Fruit fly (Drosophila melanogaster) whole organism, embryonic: ENCODE measurements around the gene ND-PDSW.
A peak's percentile ranks its signal among the peaks of the same experiment; 100 is the strongest.

Source experiments
- Abd-B ChIP-seq: fragments of 200-800 bp; sonication (Bioruptor generic); optimal IDR thresholded peaks from 2 replicates; lab custom pipeline; 2018; ENCODE audit warnings: missing biosample characterization, mild to moderate bottlenecking, missing genetic modification characterization, moderate library complexity
- Asciz ChIP-seq: fragments of 200-800 bp; sonication (Bioruptor generic); optimal IDR thresholded peaks from 2 replicates; lab custom pipeline; 2017; ENCODE audit warnings: missing biosample characterization, mild to moderate bottlenecking, missing genetic modification characterization, missing genetic modification reagents
- B-H1 ChIP-seq: fragments of 200-800 bp; sonication (Bioruptor generic); IDR thresholded peaks from 3 replicates; pipeline ENCODE4 v1.3.6; 2022; ENCODE audit warnings: missing biosample characterization, missing genetic modification characterization
- CG10565 ChIP-seq: fragments of 200-800 bp; sonication (Bioruptor generic); optimal IDR thresholded peaks from 3 replicates; lab custom pipeline; 2016; ENCODE audit warnings: missing biosample characterization, mild to moderate bottlenecking, missing genetic modification characterization
- CG11560 ChIP-seq: fragments of 200-800 bp; sonication (Bioruptor generic); IDR thresholded peaks from 3 replicates; pipeline ENCODE4 v1.3.6; 2022; ENCODE audit warnings: missing biosample characterization, missing genetic modification characterization
- CG12236 ChIP-seq: fragments of 200-800 bp; sonication (Bioruptor generic); optimal IDR thresholded peaks from 2 replicates; lab custom pipeline; 2016; ENCODE audit warnings: missing biosample characterization, missing genetic modification characterization
- CG13287 ChIP-seq: fragments of 200-800 bp; sonication (Bioruptor generic); IDR thresholded peaks from 2 replicates; pipeline ENCODE4 v1.3.6; 2022; ENCODE audit warnings: missing biosample characterization, missing genetic modification characterization; ENCODE audit not compliant: partially characterized antibody
- CG13424 ChIP-seq: fragments of 200-800 bp; sonication (Bioruptor generic); optimal IDR thresholded peaks from 2 replicates; lab custom pipeline; 2019; ENCODE audit warnings: missing biosample characterization, mild to moderate bottlenecking, missing genetic modification characterization, moderate library complexity
- CG1647 ChIP-seq: fragments of 200-800 bp; sonication (Bioruptor generic); optimal IDR thresholded peaks from 3 replicates; lab custom pipeline; 2016; ENCODE audit warnings: missing biosample characterization, missing genetic modification characterization
- CG16815 ChIP-seq: fragments of 200-800 bp; sonication (Bioruptor generic); optimal IDR thresholded peaks from 3 replicates; lab custom pipeline; 2017; ENCODE audit warnings: missing biosample characterization, mild to moderate bottlenecking, missing genetic modification characterization
- CG17612 ChIP-seq: fragments of 200-800 bp; sonication (Bioruptor generic); IDR thresholded peaks from 2 replicates; pipeline ENCODE4 v1.3.6; 2022; ENCODE audit warnings: missing biosample characterization, missing genetic modification characterization
- CG18599 ChIP-seq: fragments of 200-800 bp; sonication (Bioruptor generic); optimal IDR thresholded peaks from 3 replicates; lab custom pipeline; 2017; ENCODE audit warnings: missing biosample characterization, missing genetic modification characterization, mild to moderate bottlenecking, moderate library complexity, missing genetic modification reagents
- CG18619 ChIP-seq: fragments of 200-800 bp; sonication (Bioruptor generic); optimal IDR thresholded peaks from 3 replicates; lab custom pipeline; 2017; ENCODE audit warnings: missing biosample characterization, mild to moderate bottlenecking, missing genetic modification characterization
- CG30403 ChIP-seq: fragments of 200-800 bp; sonication (Bioruptor generic); optimal IDR thresholded peaks from 3 replicates; lab custom pipeline; 2016; ENCODE audit warnings: missing biosample characterization, missing genetic modification characterization
- CG34422 ChIP-seq: fragments of 200-800 bp; sonication (Bioruptor generic); IDR thresholded peaks from 3 replicates; pipeline ENCODE4 v1.3.6; 2022; ENCODE audit warnings: missing biosample characterization, missing genetic modification characterization
- CG3726 ChIP-seq: fragments of 200-800 bp; sonication (Bioruptor generic); IDR thresholded peaks from 3 replicates; pipeline ENCODE4, ENCODE4 v1.3.6; 2022; ENCODE audit warnings: missing biosample characterization, missing genetic modification characterization
- CG7556 ChIP-seq: fragments of 200-800 bp; sonication (Bioruptor generic); optimal IDR thresholded peaks from 2 replicates; lab custom pipeline; 2017; ENCODE audit warnings: missing biosample characterization, mild to moderate bottlenecking, missing genetic modification characterization
- CG7745 ChIP-seq: fragments of 200-800 bp; sonication (Bioruptor generic); optimal IDR thresholded peaks from 2 replicates; lab custom pipeline; 2018; ENCODE audit warnings: missing biosample characterization, mild to moderate bottlenecking, missing genetic modification characterization, moderate library complexity
- CG7928 ChIP-seq: fragments of 200-800 bp; sonication (Bioruptor generic); optimal IDR thresholded peaks from 2 replicates; lab custom pipeline; 2017; ENCODE audit warnings: missing biosample characterization, mild to moderate bottlenecking, missing genetic modification characterization
- CG8290 ChIP-seq, 3 experiments: fragments of 200-800 bp; sonication (Bioruptor generic); optimal IDR thresholded peaks; 2 replicates each; lab custom pipeline; 2016 to 2019; ENCODE audit warnings: missing biosample characterization in 3 of 3, missing genetic modification characterization in 3 of 3, mild to moderate bottlenecking in 2 of 3, moderate library complexity in 1 of 3
- CG9609 ChIP-seq: fragments of 200-800 bp; sonication (Bioruptor generic); optimal IDR thresholded peaks from 3 replicates; lab custom pipeline; 2016; ENCODE audit warnings: missing biosample characterization, missing genetic modification characterization
- CG9727 ChIP-seq: fragments of 200-800 bp; sonication (Bioruptor generic); optimal IDR thresholded peaks from 3 replicates; lab custom pipeline; 2017; ENCODE audit warnings: missing biosample characterization, mild to moderate bottlenecking, missing genetic modification characterization
- CG9817 ChIP-seq: fragments of 200-800 bp; sonication (Bioruptor generic); optimal IDR thresholded peaks from 2 replicates; lab custom pipeline; 2018; ENCODE audit warnings: missing biosample characterization, mild to moderate bottlenecking, missing genetic modification characterization, moderate library complexity
- Chrac-16 ChIP-seq: fragments of 200-800 bp; sonication (Bioruptor generic); optimal IDR thresholded peaks from 3 replicates; lab custom pipeline; 2016; ENCODE audit warnings: missing biosample characterization, missing genetic modification characterization
- Hmr ChIP-seq: fragments of 200-800 bp; sonication (Bioruptor generic); optimal IDR thresholded peaks from 3 replicates; lab custom pipeline; 2017; ENCODE audit warnings: mild to moderate bottlenecking, missing biosample characterization, missing genetic modification reagents, missing genetic modification characterization
- Hmx ChIP-seq: fragments of 200-800 bp; sonication (Bioruptor generic); optimal IDR thresholded peaks from 2 replicates; lab custom pipeline; 2016; ENCODE audit warnings: missing biosample characterization, missing genetic modification characterization
- Hr39 ChIP-seq: fragments of >200 bp; optimal IDR thresholded peaks from 2 replicates; lab custom pipeline; 2017
- Hsf ChIP-seq: fragments of 200-800 bp; sonication (Bioruptor generic); optimal IDR thresholded peaks from 3 replicates; lab custom pipeline; 2016; ENCODE audit warnings: missing biosample characterization, missing genetic modification characterization
- Mad ChIP-seq: fragments of 200-800 bp; sonication (Bioruptor generic); optimal IDR thresholded peaks from 2 replicates; lab custom pipeline; 2016; ENCODE audit warnings: missing biosample characterization, missing genetic modification characterization
- Med ChIP-seq: fragments of 200-800 bp; sonication (Bioruptor generic); peaks from one replicate; lab custom pipeline; 2016; ENCODE audit warnings: missing biosample characterization, missing genetic modification characterization, mild to moderate bottlenecking, inconsistent platforms, moderate library complexity
- Mrtf ChIP-seq: fragments of 200-800 bp; sonication (Bioruptor generic); IDR thresholded peaks from 3 replicates; pipeline ENCODE4 v1.3.6; 2022; ENCODE audit warnings: missing biosample characterization, missing genetic modification characterization
- Poxn ChIP-seq: fragments of 200-800 bp; sonication (Bioruptor generic); IDR thresholded peaks from 2 replicates; pipeline ENCODE4 v1.3.6; 2022; ENCODE audit warnings: missing biosample characterization, missing genetic modification characterization
- Rx ChIP-seq: fragments of 200-800 bp; sonication (Bioruptor generic); IDR thresholded peaks from 2 replicates; pipeline ENCODE4 v1.3.6; 2022; ENCODE audit warnings: missing biosample characterization, missing genetic modification characterization
- Ssrp ChIP-seq: fragments of 200-800 bp; sonication (Bioruptor generic); optimal IDR thresholded peaks from 2 replicates; lab custom pipeline; 2018; ENCODE audit warnings: missing biosample characterization, mild to moderate bottlenecking, missing genetic modification characterization, moderate library complexity
- Stat92E ChIP-seq, 3 experiments: fragments of >200 bp in 2 of 3; fragments of 200-800 bp in 1 of 3; sonication (Bioruptor generic) in 1 of 3; optimal IDR thresholded peaks; 2 replicates each; lab custom pipeline; 2017 to 2019; ENCODE audit warnings: missing biosample characterization in 3 of 3, missing genetic modification characterization in 3 of 3, mild to moderate bottlenecking in 1 of 3, moderate library complexity in 1 of 3
- Trl ChIP-seq, 3 experiments: fragments of >200 bp in 2 of 3; fragments of 200-800 bp in 1 of 3; sonication (Bioruptor generic) in 1 of 3; optimal IDR thresholded peaks; 2 replicates in 1 of 3; 3 replicates in 2 of 3; lab custom pipeline; 2016 to 2017; ENCODE audit warnings: missing biosample characterization in 1 of 3, missing genetic modification characterization in 1 of 3
- btn ChIP-seq: fragments of 200-800 bp; sonication (Bioruptor generic); optimal IDR thresholded peaks from 2 replicates; lab custom pipeline; 2016; ENCODE audit warnings: missing biosample characterization, missing genetic modification characterization
- ems ChIP-seq: fragments of 200-800 bp; sonication (Bioruptor generic); optimal IDR thresholded peaks from 3 replicates; lab custom pipeline; 2016; ENCODE audit warnings: missing biosample characterization, missing genetic modification characterization
- gfzf ChIP-seq: fragments of 200-800 bp; sonication (Bioruptor generic); optimal IDR thresholded peaks from 2 replicates; lab custom pipeline; 2016; ENCODE audit warnings: missing biosample characterization, mild to moderate bottlenecking, missing genetic modification characterization, moderate library complexity
- grau ChIP-seq: fragments of 200-800 bp; optimal IDR thresholded peaks from 3 replicates; lab custom pipeline; 2019; ENCODE audit warnings: missing biosample characterization, mild to moderate bottlenecking, missing genetic modification characterization, moderate library complexity
- ind ChIP-seq: fragments of 200-800 bp; sonication (Bioruptor generic); optimal IDR thresholded peaks from 3 replicates; lab custom pipeline; 2016; ENCODE audit warnings: missing biosample characterization, missing genetic modification characterization
- insv ChIP-seq, 2 experiments: fragments of 200-800 bp; sonication (Bioruptor generic); optimal IDR thresholded peaks; 3 replicates each; lab custom pipeline; 2016 to 2018; ENCODE audit warnings: missing biosample characterization in 2 of 2, missing genetic modification characterization in 2 of 2
- mirr ChIP-seq: fragments of 200-800 bp; sonication (Bioruptor generic); optimal IDR thresholded peaks from 3 replicates; lab custom pipeline; 2018; ENCODE audit warnings: missing biosample characterization, mild to moderate bottlenecking, missing genetic modification characterization
- pum ChIP-seq: fragments of 200-800 bp; sonication (Bioruptor generic); optimal IDR thresholded peaks from 2 replicates; lab custom pipeline; 2016; ENCODE audit warnings: missing biosample characterization, missing genetic modification characterization
- salm ChIP-seq: fragments of 200-800 bp; sonication (Bioruptor generic); optimal IDR thresholded peaks from 2 replicates; lab custom pipeline; 2018; ENCODE audit warnings: missing biosample characterization, mild to moderate bottlenecking, missing genetic modification characterization
- schlank ChIP-seq: fragments of 200-800 bp; sonication (Bioruptor generic); optimal IDR thresholded peaks from 2 replicates; lab custom pipeline; 2018; ENCODE audit warnings: missing biosample characterization, mild to moderate bottlenecking, missing genetic modification characterization
- sob ChIP-seq: fragments of 200-800 bp; sonication (Bioruptor generic); IDR thresholded peaks from 2 replicates; pipeline ENCODE4 v1.3.6; 2022; ENCODE audit warnings: missing biosample characterization, missing genetic modification characterization
- tgo ChIP-seq: fragments of 200-800 bp; sonication (Bioruptor generic); IDR thresholded peaks from 3 replicates; pipeline ENCODE4 v1.3.6; 2022; ENCODE audit warnings: missing biosample characterization, missing genetic modification characterization
- zfh1 ChIP-seq: fragments of 200-800 bp; sonication (Bioruptor generic); IDR thresholded peaks from 3 replicates; pipeline ENCODE4 v1.3.6; 2022; ENCODE audit warnings: missing biosample characterization, missing genetic modification characterization

Gene ND-PDSW

DNA sequence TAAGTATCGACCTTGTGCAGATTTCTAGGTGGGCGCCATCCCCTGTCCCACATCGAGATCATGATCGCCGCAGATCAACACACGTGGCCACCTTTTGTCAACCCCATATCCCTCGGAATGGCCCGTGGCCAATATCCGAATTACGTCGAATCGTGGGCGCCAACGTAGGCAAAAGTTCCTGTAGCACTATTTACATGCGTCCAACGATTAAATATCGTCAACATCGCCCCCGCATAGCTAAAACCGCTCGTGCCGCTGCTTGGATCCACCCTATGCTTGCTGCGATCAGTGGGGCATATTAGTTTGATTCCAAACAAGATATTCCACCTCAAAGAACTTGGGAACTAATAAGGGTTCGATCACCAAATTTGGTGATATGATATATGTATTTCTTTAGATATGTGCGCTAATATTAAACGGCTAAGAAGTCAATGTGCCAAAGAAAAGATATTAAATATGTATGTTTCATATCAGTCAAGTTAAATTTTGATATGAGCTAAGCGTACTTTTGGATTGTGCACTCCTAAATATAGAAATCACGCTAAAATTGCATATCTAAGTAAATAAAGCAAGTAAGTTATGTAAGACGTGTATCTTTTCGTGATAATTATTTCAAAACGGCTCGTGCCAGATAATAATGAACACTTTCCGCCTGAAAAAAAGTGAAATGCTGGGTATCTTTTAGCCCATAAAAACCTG is 11.2 kb downstream of the ND-PDSW start (continued):
- TF ChIP-seq Ssrp (tag; lab: Kevin White, UChicago), result peak; percentile 33
- TF ChIP-seq CG34422, result 0 out of 3 replicates have a peak, but pooled peaks have one; percentile 2
- no peak for TF ChIP-seq CG11560 (tag; lab: Robert Waterston, UW)
- no peak for TF ChIP-seq Poxn
- TF ChIP-seq Hr39 (lab: Kevin White, UChicago), result no peak
- TF ChIP-seq CG9609 (GFP tag; lab: Kevin White, UChicago), result peak; percentile 44
- peak; percentile 15 for TF ChIP-seq CG18599 (GFP tag; lab: Kevin White, UChicago)
- TF ChIP-seq salm, result no peak
- no peak for TF ChIP-seq CG13287 (GFP tag; lab: Robert Waterston, UW)
- no peak for TF ChIP-seq CG7745 (tag; lab: Kevin White, UChicago)
- TF ChIP-seq gfzf, result no peak
- TF ChIP-seq Hmr (GFP tag; lab: Kevin White, UChicago), result peak; percentile 28
- peak; percentile 15 for TF ChIP-seq ind (GFP tag; lab: Kevin White, UChicago)
- peak; percentile 23 for TF ChIP-seq Hmx (GFP tag; lab: Kevin White, UChicago)
- peak; percentile 33 for TF ChIP-seq Mad (GFP tag; lab: Kevin White, UChicago)
- TF ChIP-seq sob (GFP tag; lab: Robert Waterston, UW), result 0 out of 2 replicates have a peak, but pooled peaks have one; percentile 15
- TF ChIP-seq tgo (GFP tag; lab: Robert Waterston, UW), result no peak
- no peak for TF ChIP-seq CG8290 (GFP tag; optimal IDR thresholded peaks at IDR 0.05; lab: Kevin White, UChicago)
- peak in 1 of 2 experiments; percentile 68 for TF ChIP-seq CG8290 (tag; optimal IDR thresholded peaks at IDR 0.05; lab: Kevin White, UChicago)
- peak; percentile 44 for TF ChIP-seq CG16815 (GFP tag; lab: Kevin White, UChicago)
- TF ChIP-seq CG9817 (tag; lab: Kevin White, UChicago), result peak; percentile 39
- peak; percentile 37; the same call in 1 of the 3 replicates for TF ChIP-seq Mrtf (GFP tag; lab: Robert Waterston, UW)
- TF ChIP-seq Med (GFP tag; lab: Kevin White, UChicago), result peak; percentile 72
- TF ChIP-seq CG10565 (GFP tag; lab: Kevin White, UChicago), result no peak
- TF ChIP-seq Abd-B (GFP tag; lab: Kevin White, UChicago), result peak; percentile 15
- TF ChIP-seq CG3726 (GFP tag; lab: Robert Waterston, UW), result no peak
- no peak for TF ChIP-seq CG17612 (GFP tag; lab: Robert Waterston, UW)
- TF ChIP-seq zfh1, result no peak
- peak; percentile 17 for TF ChIP-seq pum (GFP tag; lab: Kevin White, UChicago)
- TF ChIP-seq CG12236 (GFP tag; lab: Kevin White, UChicago), result no peak
- peak; percentile 56 for TF ChIP-seq grau (tag; lab: Kevin White, UChicago)
- peak; percentile 58 for TF ChIP-seq CG9727 (GFP tag; lab: Kevin White, UChicago)
- TF ChIP-seq Asciz (GFP tag; lab: Kevin White, UChicago), result no peak
- peak; percentile 68 for TF ChIP-seq CG18619 (GFP tag; lab: Kevin White, UChicago)
- no peak for TF ChIP-seq Chrac-16
- TF ChIP-seq CG1647 (GFP tag; lab: Kevin White, UChicago), result no peak
- TF ChIP-seq CG13424 (tag; lab: Kevin White, UChicago), result peak; percentile 48
- peak; percentile 27; the same call in 1 of the 3 replicates for TF ChIP-seq B-H1 (GFP tag; lab: Robert Waterston, UW)
- peak; percentile 22 for TF ChIP-seq ems (GFP tag; lab: Kevin White, UChicago)
- TF ChIP-seq mirr (GFP tag; lab: Kevin White, UChicago), result no peak
- TF ChIP-seq schlank (tag; lab: Kevin White, UChicago), result peak; percentile 43
- TF ChIP-seq insv (GFP tag; optimal IDR thresholded peaks at IDR 0.05; lab: Kevin White, UChicago), result no peak
- TF ChIP-seq CG30403 (GFP tag; lab: Kevin White, UChicago), result peak; percentile 75
- TF ChIP-seq Stat92E (GFP tag; optimal IDR thresholded peaks at IDR 0.05; lab: Kevin White, UChicago), result no peak
- TF ChIP-seq Trl (optimal IDR thresholded peaks at IDR 0.05; lab: Kevin White, UChicago), result no peak
- TF ChIP-seq Trl (GFP tag; optimal IDR thresholded peaks at IDR 0.05; lab: Kevin White, UChicago), result no peak
- no peak for TF ChIP-seq btn (GFP tag; lab: Kevin White, UChicago)
- TF ChIP-seq CG7928 (GFP tag; lab: Kevin White, UChicago), result no peak
- no peak for TF ChIP-seq Rx (GFP tag; lab: Robert Waterston, UW)
- TF ChIP-seq CG7556 (GFP tag; lab: Kevin White, UChicago), result peak; percentile 60
- peak; percentile 41 for TF ChIP-seq Hsf (GFP tag; lab: Kevin White, UChicago)
